Worm (Caenorhabditis elegans) whole organism, L3 larva: ENCODE results near the gene srg-42.
"Not testable (repeated sequence)": the region's sequence is repeated elsewhere in the genome, so short reads cannot be mapped to it uniquely, and the experiment has no call there.

Experiments
- egl-27 ChIP-seq: sonication (generic microtip); optimal IDR thresholded peaks from 4 replicates; lab custom pipeline; 2017; ENCODE audit warnings: missing biosample characterization, missing genetic modification reagents, missing genetic modification characterization
- elt-1 ChIP-seq: fragments of 150-350 bp; optimal IDR thresholded peaks from 2 replicates; lab custom pipeline; 2014; ENCODE audit warnings: missing biosample characterization, missing genetic modification characterization
- nfya-1 ChIP-seq: sonication (generic microtip); optimal IDR thresholded peaks from 2 replicates; lab custom pipeline; 2017; ENCODE audit warnings: missing genetic modification characterization, mild to moderate bottlenecking, missing compliant biosample characterization, antibody characterized with exemption, moderate library complexity; ENCODE audit not compliant: insufficient read depth
- nhr-12 ChIP-seq: fragments of 150-350 bp; optimal IDR thresholded peaks from 2 replicates; lab custom pipeline; 2014; ENCODE audit warnings: missing biosample characterization, missing genetic modification characterization
- pha-4 ChIP-seq: fragments of 150-350 bp; optimal IDR thresholded peaks from 2 replicates; lab custom pipeline; 2014; ENCODE audit warnings: missing biosample characterization, missing genetic modification reagents, missing genetic modification characterization
- snpc-4 ChIP-seq: fragments of 150-350 bp; optimal IDR thresholded peaks from 2 replicates; lab custom pipeline; 2014; ENCODE audit warnings: missing biosample characterization, missing genetic modification characterization
- unc-62 ChIP-seq: fragments of 150-350 bp; sonication (generic microtip); optimal IDR thresholded peaks from 4 replicates; lab custom pipeline; 2014; ENCODE audit warnings: missing biosample characterization, missing genetic modification reagents, missing genetic modification characterization

Gene srg-42

DNA sequence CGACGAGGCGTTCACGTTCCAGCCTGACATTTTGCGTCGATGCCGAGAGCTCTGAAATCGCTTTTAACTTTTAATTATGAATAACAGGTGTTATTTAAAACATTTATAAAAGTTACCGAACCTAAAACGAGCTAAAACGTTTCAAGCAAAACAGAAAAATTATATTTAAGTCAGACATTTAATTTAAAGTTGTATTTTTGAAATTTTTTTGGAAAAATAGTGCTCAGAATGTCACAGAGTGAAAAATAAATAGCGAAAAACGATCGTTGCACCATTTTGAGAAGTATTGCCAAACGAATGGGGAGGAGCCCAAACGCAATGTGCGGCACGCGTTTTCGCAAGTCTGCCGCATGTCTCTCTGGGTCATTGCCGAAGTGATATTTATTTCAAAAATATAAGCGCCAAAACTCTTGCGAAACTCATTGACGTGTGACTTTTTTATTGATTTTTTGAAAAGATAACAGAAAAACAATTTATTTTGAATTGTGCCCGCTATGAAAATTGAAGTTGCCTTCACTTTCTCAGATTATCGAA, 44.7 kb downstream of the srg-42 start, which contains the start of gene erfa-3 (continued):
- TF ChIP-seq elt-1 (tag; lab: Kevin White, UChicago): no peak
- TF ChIP-seq pha-4 (tag; lab: Kevin White, UChicago): peak; percentile 76
- no peak for TF ChIP-seq unc-62 (GFP tag; lab: Kevin White, UChicago)
- TF ChIP-seq nfya-1 (tag; lab: Kevin White, UChicago): peak; percentile 56

DNA sequence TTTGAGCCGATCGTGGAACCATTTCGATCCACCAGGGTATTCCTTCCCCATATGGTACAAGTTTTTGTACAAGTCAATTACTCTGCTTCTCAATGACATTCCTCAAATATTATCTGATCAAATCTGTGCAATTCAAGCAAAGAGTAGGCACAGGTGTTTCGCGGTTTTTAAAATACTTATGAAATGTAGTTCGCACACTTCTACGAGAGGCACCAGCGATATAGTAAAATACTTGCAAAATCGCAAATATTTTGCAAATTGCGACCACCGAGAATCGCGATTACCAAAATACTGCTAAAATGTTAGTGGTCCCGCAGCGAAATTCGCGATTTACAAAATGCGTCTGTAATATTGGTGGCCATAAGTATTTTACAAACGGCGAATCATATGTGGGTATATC, 48.2 kb downstream of the srg-42 start, which contains the start of gene Y42A5A.5:
Gene Y42A5A.5, minus strand, starts transcription at position 101 of the 400 bp plus-strand sequence.
- not testable (repeated sequence) for TF ChIP-seq egl-27; snpc-4; nhr-12 (tag; lab: Kevin White, UChicago)
- TF ChIP-seq, all 47 proteins: peak for 0; not testable (repeated sequence) for 47
